Fruit fly (Drosophila melanogaster) whole organism, embryonic: Measurements from ENCODE around the gene hob.

Experiments used
- BEAF-32 ChIP-seq: fragments of 200-800 bp; sonication (Bioruptor generic); optimal IDR thresholded peaks from 3 replicates; lab custom pipeline; 2017; ENCODE audit warnings: missing biosample characterization, missing genetic modification characterization, mild to moderate bottlenecking, moderate library complexity, missing genetic modification reagents
- CG1024 ChIP-seq: fragments of 200-800 bp; sonication (Bioruptor generic); IDR thresholded peaks from 2 replicates; pipeline ENCODE4 v1.3.6; 2022; ENCODE audit warnings: missing biosample characterization, missing genetic modification characterization
- CG15269 ChIP-seq: fragments of 200-800 bp; sonication (Bioruptor generic); optimal IDR thresholded peaks from 2 replicates; lab custom pipeline; 2018; ENCODE audit warnings: missing biosample characterization, mild to moderate bottlenecking, missing genetic modification characterization, moderate library complexity
- CG1602 ChIP-seq: fragments of 200-800 bp; sonication (Bioruptor generic); optimal IDR thresholded peaks from 3 replicates; lab custom pipeline; 2016; ENCODE audit warnings: missing biosample characterization, missing genetic modification characterization
- CG1603 ChIP-seq: fragments of 200-800 bp; sonication (Bioruptor generic); optimal IDR thresholded peaks from 2 replicates; lab custom pipeline; 2019; ENCODE audit warnings: missing biosample characterization, mild to moderate bottlenecking, missing genetic modification characterization, moderate library complexity
- CG30431 ChIP-seq: fragments of 200-800 bp; sonication (Bioruptor generic); optimal IDR thresholded peaks from 2 replicates; lab custom pipeline; 2017; ENCODE audit warnings: missing biosample characterization, missing genetic modification characterization
- CG31441 ChIP-seq: fragments of 200-800 bp; sonication (Bioruptor generic); IDR thresholded peaks from 2 replicates; pipeline ENCODE4 v1.3.6; 2022; ENCODE audit warnings: missing biosample characterization, missing genetic modification characterization
- CG42726 ChIP-seq: fragments of 200-800 bp; sonication (Bioruptor generic); IDR thresholded peaks from 2 replicates; pipeline ENCODE4 v1.3.6; 2022; ENCODE audit warnings: missing biosample characterization, missing genetic modification characterization; ENCODE audit not compliant: partially characterized antibody
- CG7372 ChIP-seq: fragments of 200-800 bp; sonication (Bioruptor generic); IDR thresholded peaks from 2 replicates; pipeline ENCODE4 v1.3.6; 2022; ENCODE audit warnings: missing biosample characterization, missing genetic modification characterization
- CG8281 ChIP-seq: fragments of 200-800 bp; sonication (Bioruptor generic); optimal IDR thresholded peaks from 2 replicates; lab custom pipeline; 2018; ENCODE audit warnings: missing biosample characterization, mild to moderate bottlenecking, missing genetic modification characterization, moderate library complexity
- CG9876 ChIP-seq: fragments of 200-800 bp; sonication (Bioruptor generic); optimal IDR thresholded peaks from 2 replicates; lab custom pipeline; 2016; ENCODE audit warnings: missing biosample characterization, missing genetic modification characterization
- H2.0 ChIP-seq: fragments of 200-800 bp; sonication (Bioruptor generic); IDR thresholded peaks from 2 replicates; pipeline ENCODE4 v1.3.6; 2022; ENCODE audit warnings: missing biosample characterization, missing genetic modification characterization
- NK7.1 ChIP-seq: fragments of 200-800 bp; sonication (Bioruptor generic); optimal IDR thresholded peaks from 3 replicates; lab custom pipeline; 2016; ENCODE audit warnings: missing biosample characterization, missing genetic modification characterization
- Scr ChIP-seq: fragments of 200-800 bp; sonication (Bioruptor generic); IDR thresholded peaks from 2 replicates; pipeline ENCODE4 v1.3.6; 2022; ENCODE audit warnings: missing biosample characterization, missing genetic modification characterization; ENCODE audit not compliant: partially characterized antibody
- Side ChIP-seq: fragments of 200-800 bp; sonication (Bioruptor generic); optimal IDR thresholded peaks from 2 replicates; lab custom pipeline; 2016; ENCODE audit warnings: missing biosample characterization, missing genetic modification characterization
- Vsx1 ChIP-seq: fragments of 200-800 bp; sonication (Bioruptor generic); optimal IDR thresholded peaks from 2 replicates; lab custom pipeline; 2017; ENCODE audit warnings: missing biosample characterization, mild to moderate bottlenecking, missing genetic modification characterization, missing genetic modification reagents
- bbx ChIP-seq: fragments of 200-800 bp; sonication (Bioruptor generic); IDR thresholded peaks from 2 replicates; pipeline ENCODE4 v1.3.6; 2022; ENCODE audit warnings: missing biosample characterization, missing genetic modification characterization; ENCODE audit not compliant: partially characterized antibody
- crol ChIP-seq: fragments of 200-800 bp; sonication (Bioruptor generic); IDR thresholded peaks from 2 replicates; pipeline ENCODE4 v1.3.6; 2022; ENCODE audit warnings: missing biosample characterization, missing genetic modification characterization
- gsb-n ChIP-seq: fragments of 200-800 bp; sonication (Bioruptor generic); optimal IDR thresholded peaks from 3 replicates; lab custom pipeline; 2018; ENCODE audit warnings: missing biosample characterization, mild to moderate bottlenecking, missing genetic modification characterization
- row ChIP-seq: fragments of 200-800 bp; sonication (Bioruptor generic); IDR thresholded peaks from 3 replicates; pipeline ENCODE4 v1.3.6; 2022; ENCODE audit warnings: missing biosample characterization, missing genetic modification characterization
- sna ChIP-seq: fragments of 200-800 bp; sonication (Bioruptor generic); IDR thresholded peaks from 2 replicates; pipeline ENCODE4 v1.3.6; 2022; ENCODE audit warnings: missing biosample characterization, missing genetic modification characterization; ENCODE audit not compliant: partially characterized antibody
- stwl ChIP-seq: fragments of 200-800 bp; sonication (Bioruptor generic); optimal IDR thresholded peaks from 3 replicates; lab custom pipeline; 2018; ENCODE audit warnings: missing biosample characterization, mild to moderate bottlenecking, missing genetic modification characterization, moderate library complexity
- tna ChIP-seq: fragments of 200-800 bp; sonication (Bioruptor generic); IDR thresholded peaks from 2 replicates; pipeline ENCODE4 v1.3.6; 2022; ENCODE audit warnings: missing biosample characterization, missing genetic modification characterization; ENCODE audit not compliant: partially characterized antibody
- ttk ChIP-seq: fragments of 200-800 bp; sonication (Bioruptor generic); IDR thresholded peaks from 2 replicates; pipeline ENCODE4 v2.1.2; 2022; ENCODE audit warnings: missing biosample characterization, missing genetic modification characterization

Gene hob

DNA sequence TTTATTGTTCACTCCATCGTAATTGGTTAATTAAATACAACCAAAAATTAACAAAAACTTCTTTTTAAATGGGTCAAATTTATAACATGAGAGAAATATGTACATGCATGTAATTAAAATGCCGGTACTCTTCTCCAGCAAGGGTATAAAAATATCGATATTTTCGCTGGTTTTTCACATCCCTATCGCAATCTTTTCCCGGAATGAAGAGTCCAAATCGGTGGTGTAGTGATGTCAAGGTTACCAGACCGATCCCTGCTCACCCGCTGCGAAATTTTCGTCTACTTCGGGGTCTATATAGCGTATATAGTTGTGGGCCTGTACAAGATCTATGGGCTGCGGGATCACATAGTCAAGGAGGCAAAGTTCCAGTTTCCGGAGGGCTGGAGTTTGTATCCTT is 56.8 kb downstream of the hob start, which contains the start of gene rasp (continued):
- TF ChIP-seq crol (GFP tag; lab: Robert Waterston, UW) (no peak), CG8281 (tag; lab: Kevin White, UChicago) (no peak), ttk (GFP tag; lab: Robert Waterston, UW) (no peak), BEAF-32 (GFP tag; lab: Kevin White, UChicago) (peak; percentile 63), Vsx1 (GFP tag; lab: Kevin White, UChicago) (no peak), CG1024 (GFP tag; lab: Robert Waterston, UW) (no peak), CG9876 (GFP tag; lab: Kevin White, UChicago) (no peak), tna (no peak), CG1602 (GFP tag; lab: Kevin White, UChicago) (no peak), bbx (GFP tag; lab: Robert Waterston, UW) (peak; percentile 45; the same call in 1 of the 2 replicates), CG15269 (no peak), Scr (GFP tag; lab: Robert Waterston, UW) (peak; percentile 63), CG7372 (no peak), H2.0 (no peak), CG42726 (GFP tag; lab: Robert Waterston, UW) (no peak), CG1603 (tag; lab: Kevin White, UChicago) (peak; percentile 21), Side (GFP tag; lab: Kevin White, UChicago) (no peak), row (GFP tag; lab: Robert Waterston, UW) (0 out of 3 replicates have a peak, but pooled peaks have one; percentile 16), gsb-n (tag; lab: Kevin White, UChicago) (no peak), stwl (tag; lab: Kevin White, UChicago) (peak; percentile 33), sna (0 out of 2 replicates have a peak, but pooled peaks have one; percentile 29), CG31441 (GFP tag; lab: Robert Waterston, UW) (no peak), NK7.1 (GFP tag; lab: Kevin White, UChicago) (no peak), CG30431 (GFP tag; lab: Kevin White, UChicago) (no peak)
